Worm (Caenorhabditis elegans) whole organism, young adult: ENCODE measurements around the gene K08D8.6.

Experiments used
- C06A6.2 ChIP-seq: fragments of 200-800 bp; sonication (Bioruptor generic); conservative IDR thresholded peaks from 2 replicates; pipeline ENCODE4 v1.3.6; 2022; ENCODE audit warnings: missing genetic modification characterization, missing compliant biosample characterization
- ama-1 ChIP-seq, 3 experiments: fragments of 150-350 bp in 1 of 3; sonication (generic microtip) in 2 of 3; optimal IDR thresholded peaks; 2 replicates each; lab custom pipeline; 2014 to 2018; ENCODE audit warnings: missing biosample characterization in 2 of 3, missing genetic modification characterization in 2 of 3, missing genetic modification reagents in 2 of 3
- egrh-3 ChIP-seq: fragments of 200-800 bp; sonication (Bioruptor generic); IDR thresholded peaks from 2 replicates; pipeline ENCODE4 v1.3.6; 2022; ENCODE audit warnings: missing genetic modification reagents, missing genetic modification characterization, missing compliant biosample characterization
- ekl-4 ChIP-seq: fragments of 200-800 bp; sonication (Bioruptor generic); IDR thresholded peaks from 2 replicates; pipeline ENCODE4 v1.3.6; 2022; ENCODE audit warnings: missing genetic modification reagents, missing genetic modification characterization, missing compliant biosample characterization
- him-1 ChIP-seq: sonication (generic microtip); optimal IDR thresholded peaks from 2 replicates; lab custom pipeline; 2016; ENCODE audit warnings: missing genotype, missing genetic modification reagents, missing genetic modification characterization, missing compliant biosample characterization
- hrde-1 ChIP-seq: sonication (generic microtip); optimal IDR thresholded peaks from 2 replicates; lab custom pipeline; 2016; ENCODE audit warnings: missing genetic modification characterization, mild to moderate bottlenecking, missing compliant biosample characterization, moderate library complexity, missing genotype, missing genetic modification reagents, borderline replicate concordance
- lag-1 ChIP-seq: fragments of 200-800 bp; sonication (Bioruptor generic); IDR thresholded peaks from 2 replicates; pipeline ENCODE4 v1.3.6; 2022; ENCODE audit warnings: missing genetic modification reagents, missing genetic modification characterization, missing compliant biosample characterization
- let-526 ChIP-seq: fragments of 200-800 bp; sonication (Bioruptor generic); IDR thresholded peaks from 2 replicates; pipeline ENCODE4 v1.3.6; 2022; ENCODE audit warnings: missing genetic modification reagents, missing genetic modification characterization, missing compliant biosample characterization
- lin-40 ChIP-seq: sonication (generic microtip); optimal IDR thresholded peaks from 2 replicates; lab custom pipeline; 2016; ENCODE audit warnings: missing genetic modification characterization, mild to moderate bottlenecking, missing compliant biosample characterization, missing genotype, missing genetic modification reagents
- lin-54 ChIP-seq: fragments of 200-800 bp; sonication (Bioruptor generic); optimal IDR thresholded peaks from 2 replicates; lab custom pipeline; 2018; ENCODE audit warnings: mild to moderate bottlenecking, missing genetic modification characterization, missing compliant biosample characterization
- sea-2 ChIP-seq: fragments of 200-800 bp; sonication (Bioruptor generic); IDR thresholded peaks from 2 replicates; pipeline ENCODE4 v1.3.6; 2022; ENCODE audit warnings: missing genetic modification characterization, missing compliant biosample characterization
- zfh-2 ChIP-seq: fragments of 200-800 bp; sonication (Bioruptor generic); conservative IDR thresholded peaks from 2 replicates; pipeline ENCODE4 v1.3.6; 2022; ENCODE audit warnings: missing genetic modification reagents, missing genetic modification characterization, missing compliant biosample characterization

ce11 chrIV:12883190-12883589 is 7.1 kb downstream of the K08D8.6 start, which contains the start of gene ZK896.4:
- TF ChIP-seq hrde-1 (tag; lab: Kevin White, UChicago) (no peak), let-526 (GFP tag; lab: Robert Waterston, UW) (no peak), sea-2 (GFP tag; lab: Robert Waterston, UW) (no peak), egrh-3 (GFP tag; lab: Robert Waterston, UW) (no peak), lin-40 (tag; lab: Kevin White, UChicago) (no peak), lin-54 (GFP tag; lab: Kevin White, UChicago) (no peak), C06A6.2 (GFP tag; lab: Robert Waterston, UW) (no peak), zfh-2 (no peak), him-1 (no peak), ama-1 (optimal IDR thresholded peaks at IDR 0.05; lab: Kevin White, UChicago) (no peak), ama-1 (GFP tag; optimal IDR thresholded peaks at IDR 0.05; lab: Kevin White, UChicago) (no peak), lag-1 (GFP tag; lab: Robert Waterston, UW) (no peak), ekl-4 (no peak)
